Fruit fly (Drosophila melanogaster): ENCODE data around the gene Fatp1.

- TF ChIP-seq insv (optimal IDR thresholded peaks at IDR 0.05): no peak
- TF ChIP-seq psq (optimal IDR thresholded peaks at IDR 0.05): no peak
Observed at dm6 chr2L:10526953-10527584, 10.1 kb upstream of the Fatp1 start, which contains the start of gene Lip4.
